Fruit fly (Drosophila melanogaster): ENCODE measurements around the gene CG11898.

DNA sequence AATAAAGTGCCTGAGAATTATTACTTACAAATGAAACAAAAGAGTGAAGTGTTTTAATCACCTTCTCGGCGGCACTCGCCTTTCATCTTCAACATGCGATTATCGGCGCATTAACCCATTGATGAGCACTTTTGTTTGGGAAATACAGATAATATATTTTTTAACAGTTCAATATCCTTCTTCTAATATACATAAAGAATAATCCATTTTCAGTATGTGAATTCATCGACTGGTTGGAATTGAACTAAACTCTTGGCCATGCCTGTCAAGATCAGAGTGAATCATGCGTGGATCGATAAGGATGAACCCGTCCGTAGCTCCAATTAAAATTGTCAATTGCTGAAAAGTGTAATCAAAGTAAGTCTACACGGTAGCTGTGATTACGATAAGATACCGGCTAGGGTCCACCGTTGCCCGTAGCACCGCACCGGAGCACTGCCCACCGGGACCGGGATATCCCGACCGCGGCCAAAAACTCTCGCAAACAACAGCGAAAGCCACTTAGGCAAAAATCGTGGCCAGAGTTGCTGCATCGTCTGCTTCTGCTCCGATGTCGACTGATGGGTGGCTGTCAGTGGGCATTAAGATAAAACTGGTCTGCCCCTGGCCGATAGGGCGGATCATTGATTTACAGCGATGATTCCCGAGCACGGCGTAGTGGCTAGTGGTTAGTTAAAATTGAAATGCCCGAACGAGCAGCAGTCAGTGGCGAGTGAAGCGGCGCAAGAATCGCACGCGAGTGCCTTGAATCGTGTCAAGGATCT is at the start of gene CG11898:
- TF ChIP-seq Abd-B (GFP tag; optimal IDR thresholded peaks at IDR 0.05) (no peak), usp (GFP tag; optimal IDR thresholded peaks at IDR 0.05) (no peak), OdsH (GFP tag; optimal IDR thresholded peaks at IDR 0.05) (peak; percentile 35), sv (GFP tag; optimal IDR thresholded peaks at IDR 0.05) (no peak), Mio (GFP tag; optimal IDR thresholded peaks at IDR 0.05) (no peak), Dfd (GFP tag; optimal IDR thresholded peaks at IDR 0.05) (no peak)

Measured in whole organism, wandering third instar larva.